Worm (Caenorhabditis elegans) whole organism, young adult: ENCODE results near the gene sec-23.

Experiments
- B0261.1 ChIP-seq: sonication (generic microtip); optimal IDR thresholded peaks from 2 replicates; lab custom pipeline; 2016; ENCODE audit warnings: mild to moderate bottlenecking, missing genetic modification characterization, moderate library complexity, missing compliant biosample characterization
- C17E4.6 ChIP-seq: fragments of 200-800 bp; sonication (Bioruptor generic); IDR thresholded peaks from 2 replicates; pipeline ENCODE4 v1.3.6; 2022; ENCODE audit warnings: missing genetic modification reagents, missing genetic modification characterization, missing compliant biosample characterization
- ceh-100 ChIP-seq: fragments of 200-800 bp; sonication (Bioruptor generic); IDR thresholded peaks from 2 replicates; pipeline ENCODE4 v1.3.6; 2022; ENCODE audit warnings: missing genetic modification reagents, missing genetic modification characterization, missing compliant biosample characterization
- dpff-1 ChIP-seq: sonication (generic microtip); optimal IDR thresholded peaks from 2 replicates; lab custom pipeline; 2017; ENCODE audit warnings: mild to moderate bottlenecking, missing genetic modification characterization, missing compliant biosample characterization
- rpc-1 ChIP-seq, 2 experiments: fragments of 150-350 bp in 1 of 2; sonication (generic microtip) in 1 of 2; optimal IDR thresholded peaks; 2 replicates each; lab custom pipeline; 2014 to 2018; ENCODE audit warnings: missing biosample characterization in 1 of 2, missing genetic modification characterization in 1 of 2, missing genetic modification reagents in 1 of 2, missing genotype in 1 of 2
- tbp1 ChIP-seq: fragments of 200-800 bp; sonication (Bioruptor generic); optimal IDR thresholded peaks from 2 replicates; lab custom pipeline; 2018; ENCODE audit warnings: mild to moderate bottlenecking, missing genetic modification characterization, missing compliant biosample characterization

sec-23 gene

ce11 chrV:20151855-20152254, 60.8 kb downstream of the sec-23 start:
- TF ChIP-seq ceh-100 (GFP tag; lab: Robert Waterston, UW) (no peak), rpc-1 (optimal IDR thresholded peaks at IDR 0.05; lab: Kevin White, UChicago) (peak; percentile 39), rpc-1 (tag; optimal IDR thresholded peaks at IDR 0.05; lab: Kevin White, UChicago) (peak; percentile 71), dpff-1 (tag; lab: Kevin White, UChicago) (no peak), tbp1 (peak; percentile 64), C17E4.6 (GFP tag; lab: Robert Waterston, UW) (no peak), B0261.1 (tag; lab: Kevin White, UChicago) (peak; percentile 39)
